Worm (Caenorhabditis elegans): ENCODE measurements around the gene osm-5.

The osm-5 gene

DNA sequence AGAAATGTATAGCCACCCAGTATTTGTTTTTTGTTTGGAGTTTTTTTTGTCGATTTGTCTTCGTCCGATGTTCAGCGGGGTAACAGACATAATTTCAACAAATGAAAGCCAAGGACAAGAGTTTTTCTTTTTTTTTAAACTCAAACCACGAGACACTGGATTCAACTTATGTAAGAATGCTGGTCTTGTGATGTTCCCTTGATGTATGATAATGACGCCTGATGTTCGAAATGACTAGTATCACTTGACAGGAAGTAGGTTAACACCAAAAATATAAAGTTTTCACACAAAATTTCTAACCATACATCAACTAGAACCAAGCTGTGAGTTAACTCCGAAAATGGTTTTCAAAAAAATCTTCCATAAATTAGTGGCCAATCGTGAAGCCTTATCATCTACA is 13.9 kb upstream of the osm-5 start (continued):
- no peak for TF ChIP-seq lin-29 (GFP tag; IDR thresholded peaks at IDR 0.05)
- peak; percentile 16 for TF ChIP-seq dve-1 (tag; optimal IDR thresholded peaks at IDR 0.05; ENCODE audit: insufficient read depth)
- TF ChIP-seq nhr-6 (tag; optimal IDR thresholded peaks at IDR 0.05), result no peak
- TF ChIP-seq mdt-29 (GFP tag; IDR thresholded peaks at IDR 0.05), result 0 out of 2 replicates have a peak, but pooled peaks have one; percentile 28
- TF ChIP-seq zfp-3 (GFP tag; conservative IDR thresholded peaks at IDR 0.05), result no peak

DNA sequence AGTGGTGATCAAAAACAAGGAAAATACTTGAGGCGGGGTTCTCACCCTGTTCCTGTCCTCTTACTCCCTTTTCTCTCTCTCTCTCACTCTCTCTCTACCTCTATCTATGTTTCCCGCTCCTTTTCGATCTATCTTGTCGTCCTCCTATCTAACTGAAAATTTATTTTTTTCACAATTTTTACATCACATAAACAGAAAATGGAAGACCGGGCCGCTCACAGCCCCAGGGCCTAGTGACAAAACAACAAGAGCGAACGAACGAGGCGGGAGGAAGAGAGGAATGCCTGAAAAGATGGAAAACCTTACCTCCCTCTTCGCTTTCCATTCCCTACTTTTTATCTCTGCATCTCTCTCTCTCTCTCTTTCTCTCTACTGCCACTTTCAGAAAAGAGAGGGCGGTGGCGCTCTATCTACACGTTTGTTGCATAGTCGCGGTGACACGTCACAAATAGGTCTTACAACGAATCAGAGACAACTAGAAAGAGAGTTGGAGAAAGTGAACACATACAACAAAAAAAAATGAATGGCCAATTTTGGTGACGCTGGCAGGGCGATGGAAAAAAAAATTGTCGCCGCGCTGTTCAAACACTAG is 13.2 kb upstream of the osm-5 start:
- TF ChIP-seq mep-1 (tag; optimal IDR thresholded peaks at IDR 0.05) (peak; percentile 44), tra-1 (GFP tag; IDR thresholded peaks at IDR 0.05) (no peak), ceh-32 (tag; optimal IDR thresholded peaks at IDR 0.05; ENCODE audit: poor library complexity) (no peak), zag-1 (tag; optimal IDR thresholded peaks at IDR 0.05) (no peak), nhr-237 (tag; optimal IDR thresholded peaks at IDR 0.05) (no peak), madf-5 (GFP tag; IDR thresholded peaks at IDR 0.05) (0 out of 4 replicates have a peak, but pooled peaks of 1 of the 2 experiments have one; percentile 30), T26A8.4 (GFP tag; IDR thresholded peaks at IDR 0.05) (peak; percentile 9; the same call in 1 of the 2 replicates), hlh-11 (tag; optimal IDR thresholded peaks at IDR 0.05) (peak; percentile 24), daf-16 (GFP tag; optimal IDR thresholded peaks at IDR 0.05) (no peak), daf-16 (tag; optimal IDR thresholded peaks at IDR 0.05) (peak; percentile 90), nhr-77 (tag; optimal IDR thresholded peaks at IDR 0.05) (no peak), fkh-10 (GFP tag; optimal IDR thresholded peaks at IDR 0.05) (no peak), mxl-3 (GFP tag; optimal IDR thresholded peaks at IDR 0.05) (peak; percentile 24), F49E8.2 (tag; optimal IDR thresholded peaks at IDR 0.05; ENCODE audit: borderline replicate concordance) (no peak), R02D3.7 (tag; optimal IDR thresholded peaks at IDR 0.05) (no peak), dve-1 (tag; optimal IDR thresholded peaks at IDR 0.05; ENCODE audit: insufficient read depth) (peak; percentile 55), ceh-62 (tag; optimal IDR thresholded peaks at IDR 0.05) (no peak), ceh-82 (tag; optimal IDR thresholded peaks at IDR 0.05) (no peak), php-3 (GFP tag; IDR thresholded peaks at IDR 0.05) (0 out of 2 replicates have a peak, but pooled peaks have one; percentile 13), lin-15B (tag; optimal IDR thresholded peaks at IDR 0.05) (no peak), hmg-1.1 (GFP tag; IDR thresholded peaks at IDR 0.05) (0 out of 2 replicates have a peak, but pooled peaks have one; percentile 15), ceh-28 (tag; optimal IDR thresholded peaks at IDR 0.05) (no peak), jun-1 (tag; optimal IDR thresholded peaks at IDR 0.05) (peak; percentile 2), ctbp-1 (GFP tag; IDR thresholded peaks at IDR 0.05) (0 out of 2 replicates have a peak, but pooled peaks have one; percentile 14), unc-62 (GFP tag; optimal IDR thresholded peaks at IDR 0.05 in 1 of 2) (peak in 1 of 2 experiments; percentile 29), unc-62 (tag; optimal IDR thresholded peaks at IDR 0.05) (no peak), aha-1 (tag) (peak; percentile 64), snpc-1.2 (GFP tag; IDR thresholded peaks at IDR 0.05) (no peak), zip-11 (GFP tag; IDR thresholded peaks at IDR 0.05) (no peak), egl-43 (GFP tag; IDR thresholded peaks at IDR 0.05) (no peak), hif-1 (tag; optimal IDR thresholded peaks at IDR 0.05) (no peak), ama-1 (optimal IDR thresholded peaks at IDR 0.05) (peak; percentile 1), madf-9 (GFP tag; conservative IDR thresholded peaks at IDR 0.05) (0 out of 2 replicates have a peak, but pooled peaks have one; percentile 1)

DNA sequence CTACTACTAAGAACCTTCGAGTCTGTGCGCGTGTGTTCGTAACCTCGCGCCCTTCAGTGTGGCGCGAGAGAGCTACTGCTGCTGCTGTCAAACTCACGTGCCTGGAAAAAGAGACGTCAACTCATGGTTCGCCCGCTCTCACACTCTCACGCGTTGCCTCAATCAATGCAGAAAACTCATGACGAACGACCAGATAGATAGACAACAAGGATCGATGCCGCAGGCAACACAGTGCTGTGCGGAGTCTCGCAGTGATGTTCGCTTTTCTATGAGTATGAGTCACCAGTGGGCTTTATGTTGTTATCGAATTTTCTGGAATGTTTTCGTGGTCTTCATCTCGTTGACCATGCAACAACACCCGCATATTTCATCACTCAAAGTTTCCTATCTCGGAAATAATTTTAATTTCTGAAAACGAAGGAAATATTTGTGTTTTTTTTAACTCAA is 12.5 kb upstream of the osm-5 start:
- TF ChIP-seq F37D6.2 (tag; optimal IDR thresholded peaks at IDR 0.05), result peak; percentile 58
- TF ChIP-seq snpc-1.2 (GFP tag; IDR thresholded peaks at IDR 0.05), result 0 out of 2 replicates have a peak, but pooled peaks have one; percentile 19
- TF ChIP-seq daf-8 (GFP tag; IDR thresholded peaks at IDR 0.05), result no peak
- peak; percentile 76 for TF ChIP-seq zfp-3 (GFP tag; conservative IDR thresholded peaks at IDR 0.05)
- no peak for TF ChIP-seq F49E8.2 (tag; optimal IDR thresholded peaks at IDR 0.05; ENCODE audit: borderline replicate concordance)
- no peak for TF ChIP-seq unc-130 (GFP tag; optimal IDR thresholded peaks at IDR 0.05)
- TF ChIP-seq ceh-20 (GFP tag; IDR thresholded peaks at IDR 0.05), result peak; percentile 95
- TF ChIP-seq pqm-1 (tag; optimal IDR thresholded peaks at IDR 0.05), result peak; percentile 22
- peak; percentile 82 to 84 for TF ChIP-seq lsy-2 (tag; optimal IDR thresholded peaks at IDR 0.05)
- peak; percentile 95 for TF ChIP-seq hlh-11 (tag; optimal IDR thresholded peaks at IDR 0.05)
- peak; percentile 6 for TF ChIP-seq dpl-1 (GFP tag; optimal IDR thresholded peaks at IDR 0.05)
- TF ChIP-seq rbr-2 (tag; optimal IDR thresholded peaks at IDR 0.05), result peak; percentile 82
- peak; percentile 61 to 100 for TF ChIP-seq unc-62 (GFP tag; optimal IDR thresholded peaks at IDR 0.05 in 1 of 2)
- TF ChIP-seq unc-62 (tag; optimal IDR thresholded peaks at IDR 0.05), result peak; percentile 76
- 0 out of 2 replicates have a peak, but pooled peaks have one; percentile 64 for TF ChIP-seq Y105C5A.15 (GFP tag; IDR thresholded peaks at IDR 0.05)
- peak; percentile 93 for TF ChIP-seq set-16 (GFP tag; IDR thresholded peaks at IDR 0.05)
- no peak for TF ChIP-seq ZK337.2 (GFP tag; IDR thresholded peaks at IDR 0.05)
- peak; percentile 68; the same call in 1 of the 2 replicates for TF ChIP-seq egl-43 (GFP tag; IDR thresholded peaks at IDR 0.05)
